Fruit fly (Drosophila melanogaster) whole organism, adult: Measurements from ENCODE around the gene CG7509.

ENCODE experiments used
- CG11617 ChIP-seq: fragments of 200-800 bp; sonication (Bioruptor generic); optimal IDR thresholded peaks from 2 replicates; lab custom pipeline; 2017; ENCODE audit warnings: mild to moderate bottlenecking, missing biosample characterization, missing genetic modification reagents, missing genetic modification characterization
- CG12768 ChIP-seq: fragments of 200-800 bp; sonication (Bioruptor generic); optimal IDR thresholded peaks from 2 replicates; lab custom pipeline; 2017; ENCODE audit warnings: missing biosample characterization, missing genetic modification characterization, mild to moderate bottlenecking, moderate library complexity, missing genetic modification reagents
- CG14711 ChIP-seq: fragments of 200-800 bp; sonication (Bioruptor generic); optimal IDR thresholded peaks from 2 replicates; lab custom pipeline; 2018; ENCODE audit warnings: missing biosample characterization, mild to moderate bottlenecking, missing genetic modification characterization, moderate library complexity
- CG1620 ChIP-seq: fragments of 200-800 bp; sonication (Bioruptor generic); optimal IDR thresholded peaks from 2 replicates; lab custom pipeline; 2016; ENCODE audit warnings: missing biosample characterization, missing genetic modification characterization
- CG33017 ChIP-seq: fragments of 200-800 bp; sonication (Bioruptor generic); optimal IDR thresholded peaks from 2 replicates; lab custom pipeline; 2018; ENCODE audit warnings: missing biosample characterization, mild to moderate bottlenecking, missing genetic modification characterization, moderate library complexity
- CG5204 ChIP-seq: fragments of 200-800 bp; sonication (Bioruptor generic); optimal IDR thresholded peaks from 2 replicates; lab custom pipeline; 2016; ENCODE audit warnings: missing biosample characterization, missing genetic modification characterization
- CG7045 ChIP-seq: fragments of 200-800 bp; sonication (Bioruptor generic); optimal IDR thresholded peaks from 2 replicates; lab custom pipeline; 2017; ENCODE audit warnings: missing biosample characterization, mild to moderate bottlenecking, missing genetic modification characterization
- CG7101 ChIP-seq: fragments of 200-800 bp; sonication (Bioruptor generic); optimal IDR thresholded peaks from 2 replicates; lab custom pipeline; 2018; ENCODE audit warnings: missing biosample characterization, mild to moderate bottlenecking, missing genetic modification characterization, moderate library complexity
- Clk ChIP-seq: fragments of 200-800 bp; sonication (Bioruptor generic); optimal IDR thresholded peaks from 2 replicates; lab custom pipeline; 2017; ENCODE audit warnings: missing biosample characterization, missing genetic modification characterization
- Crg-1 ChIP-seq: fragments of 200-800 bp; sonication (Bioruptor generic); optimal IDR thresholded peaks from 2 replicates; lab custom pipeline; 2016; ENCODE audit warnings: missing biosample characterization, missing genetic modification characterization
- Hr96 ChIP-seq: fragments of 200-800 bp; sonication (Bioruptor generic); optimal IDR thresholded peaks from 2 replicates; lab custom pipeline; 2016; ENCODE audit warnings: missing biosample characterization, missing genetic modification characterization
- Mnt ChIP-seq: fragments of 200-800 bp; sonication (Bioruptor generic); optimal IDR thresholded peaks from 2 replicates; lab custom pipeline; 2016; ENCODE audit warnings: missing biosample characterization, mild to moderate bottlenecking, missing genetic modification characterization
- bab1 ChIP-seq: fragments of 200-800 bp; sonication (Bioruptor generic); optimal IDR thresholded peaks from 3 replicates; lab custom pipeline; 2019; ENCODE audit warnings: missing biosample characterization, mild to moderate bottlenecking, missing genetic modification characterization, moderate library complexity
- cic ChIP-seq: fragments of 200-800 bp; sonication (Bioruptor generic); optimal IDR thresholded peaks from 2 replicates; lab custom pipeline; 2017; ENCODE audit warnings: missing biosample characterization, mild to moderate bottlenecking, missing genetic modification characterization, moderate library complexity
- cnc ChIP-seq, 2 experiments: fragments of >200 bp; optimal IDR thresholded peaks; 2 replicates each; lab custom pipeline; 2017
- kay ChIP-seq: fragments of 200-800 bp; sonication (Bioruptor generic); peaks from one replicate; lab custom pipeline; 2016; ENCODE audit warnings: missing biosample characterization, missing genetic modification characterization, borderline replicate concordance
- ovo ChIP-seq: fragments of 200-800 bp; sonication (Bioruptor generic); optimal IDR thresholded peaks from 2 replicates; lab custom pipeline; 2016; ENCODE audit warnings: missing biosample characterization, missing genetic modification characterization
- pad ChIP-seq: fragments of 200-800 bp; sonication (Bioruptor generic); optimal IDR thresholded peaks from 3 replicates; lab custom pipeline; 2017; ENCODE audit warnings: missing biosample characterization, missing genetic modification characterization, mild to moderate bottlenecking, moderate library complexity, missing genetic modification reagents
- tj ChIP-seq: fragments of 200-800 bp; sonication (Bioruptor generic); optimal IDR thresholded peaks from 3 replicates; lab custom pipeline; 2017; ENCODE audit warnings: missing biosample characterization, mild to moderate bottlenecking, missing genetic modification characterization, moderate library complexity
- toe ChIP-seq: fragments of 200-800 bp; sonication (Bioruptor generic); optimal IDR thresholded peaks from 2 replicates; lab custom pipeline; 2016; ENCODE audit warnings: missing biosample characterization, missing genetic modification characterization

CG7509 gene

DNA sequence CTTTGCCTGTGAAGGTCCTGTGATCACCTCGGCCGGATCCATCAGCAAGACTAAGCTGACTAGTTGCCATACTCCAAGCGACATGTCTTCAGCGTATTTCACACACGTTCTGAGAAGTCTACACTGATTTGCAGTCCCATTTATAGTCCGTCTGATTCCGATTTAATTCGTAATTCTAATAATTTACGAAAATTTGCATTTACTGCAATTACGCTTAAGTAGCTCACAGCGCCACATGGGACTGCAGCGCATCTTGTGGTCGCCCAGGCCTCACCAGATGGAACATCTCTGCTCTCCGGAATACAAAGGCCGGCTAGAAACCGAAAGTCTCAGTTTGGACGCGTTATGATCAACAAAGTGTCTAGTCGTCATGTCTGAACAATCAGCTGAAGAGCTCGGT lies at the start of gene CG7509:
Gene CG7509, minus strand, starts transcription at position 101 of the 400 bp plus-strand sequence.
- TF ChIP-seq CG7045 (GFP tag; lab: Kevin White, UChicago) (no peak), CG7101 (no peak), kay (GFP tag; lab: Kevin White, UChicago) (no peak), CG5204 (no peak)

DNA sequence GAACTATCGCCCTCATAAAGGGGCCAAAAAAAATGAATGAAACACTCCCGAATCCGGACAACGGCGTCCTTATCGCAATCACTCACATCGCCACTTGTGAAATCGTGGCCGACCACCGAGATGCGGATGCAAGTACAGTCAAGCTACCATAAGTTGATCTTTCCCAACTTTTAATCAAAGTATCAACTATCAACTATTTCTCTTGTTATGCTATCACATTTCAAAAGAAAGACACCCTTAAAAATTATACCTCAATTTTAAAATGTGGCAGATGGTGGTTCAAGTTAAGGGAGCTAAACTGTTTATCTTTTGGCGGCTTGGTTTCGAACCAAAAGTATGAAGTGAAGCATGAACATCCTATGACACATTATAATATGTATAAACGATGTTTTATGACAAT lies 49.1 kb upstream of the CG7509 start:
- TF ChIP-seq CG33017 (tag; lab: Kevin White, UChicago) (no peak), tj (no peak), bab1 (GFP tag; lab: Kevin White, UChicago) (no peak)

DNA sequence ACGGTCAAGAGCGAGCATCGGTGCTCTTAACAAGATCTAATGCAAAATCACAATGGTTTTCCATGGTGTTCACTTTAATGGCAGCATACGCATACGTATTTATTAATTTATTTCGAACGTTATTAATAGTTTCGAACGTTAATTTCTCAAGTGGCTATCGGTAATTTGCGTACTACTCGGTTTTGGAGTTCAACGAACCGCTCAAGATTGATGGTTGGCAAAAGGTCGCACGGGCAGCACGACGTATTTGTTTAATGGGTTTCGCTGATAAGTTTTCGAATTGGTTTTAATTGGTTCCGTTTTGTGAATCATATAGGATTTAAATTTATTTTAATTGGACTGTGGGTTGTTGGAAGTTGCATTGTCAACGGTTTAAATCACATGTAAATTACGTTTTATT lies 48.0 kb upstream of the CG7509 start:
- TF ChIP-seq Clk = no peak
- no peak for TF ChIP-seq pad (GFP tag; lab: Kevin White, UChicago)
- no peak for TF ChIP-seq tj
- no peak for TF ChIP-seq CG12768 (GFP tag; lab: Kevin White, UChicago)
- TF ChIP-seq toe = no peak
- TF ChIP-seq CG14711 = no peak
- no peak for TF ChIP-seq Crg-1 (GFP tag; lab: Kevin White, UChicago)
- no peak for TF ChIP-seq cic (GFP tag; lab: Kevin White, UChicago)
- TF ChIP-seq CG1620 = no peak
- no peak for TF ChIP-seq Hr96 (GFP tag; lab: Kevin White, UChicago)
- TF ChIP-seq bab1 (GFP tag; lab: Kevin White, UChicago) = no peak
- TF ChIP-seq CG33017 (tag; lab: Kevin White, UChicago) = no peak
- no peak for TF ChIP-seq ovo (GFP tag; lab: Kevin White, UChicago)
- no peak for TF ChIP-seq cnc (optimal IDR thresholded peaks at IDR 0.05; lab: Kevin White, UChicago)
- TF ChIP-seq kay (GFP tag; lab: Kevin White, UChicago) = no peak
- TF ChIP-seq CG7101 = no peak

DNA sequence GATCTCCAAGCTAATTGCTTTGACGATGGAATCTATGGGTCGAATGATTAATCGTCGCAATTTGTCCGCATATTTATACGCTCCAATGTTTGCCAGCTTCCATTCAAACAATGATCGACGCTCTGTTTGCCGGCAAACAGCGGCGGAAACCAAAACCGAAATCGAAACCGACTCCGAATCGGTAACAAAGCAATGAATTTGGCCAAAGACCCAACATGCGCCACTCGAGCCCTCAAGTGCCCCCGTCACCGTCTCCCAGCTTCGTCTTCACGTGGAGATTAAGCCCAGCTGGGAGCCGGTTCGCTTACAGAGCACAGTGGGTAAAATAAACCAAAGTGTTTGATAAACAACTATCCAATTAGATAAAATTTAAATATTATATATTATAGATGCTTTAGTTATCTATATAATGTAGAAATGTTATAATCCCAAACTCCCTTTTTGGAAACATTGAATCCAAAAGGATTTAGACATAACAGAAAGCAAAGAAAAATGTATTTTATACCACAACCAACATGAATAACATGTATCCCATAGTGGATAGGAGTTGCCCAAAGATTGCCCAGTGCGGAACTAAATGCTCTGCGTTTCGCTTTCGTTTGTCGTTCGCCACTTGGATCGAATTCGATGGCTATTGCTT lies 47.5 kb upstream of the CG7509 start, which contains the start of gene CG32237:
Gene CG32237, minus strand, starts transcription at position 51 of the 640 bp plus-strand sequence.
- TF ChIP-seq Clk (no peak), toe (no peak), Mnt (no peak), Crg-1 (GFP tag; lab: Kevin White, UChicago) (no peak), cnc (optimal IDR thresholded peaks at IDR 0.05; lab: Kevin White, UChicago) (no peak), CG14711 (no peak), cic (GFP tag; lab: Kevin White, UChicago) (no peak), CG5204 (no peak)

DNA sequence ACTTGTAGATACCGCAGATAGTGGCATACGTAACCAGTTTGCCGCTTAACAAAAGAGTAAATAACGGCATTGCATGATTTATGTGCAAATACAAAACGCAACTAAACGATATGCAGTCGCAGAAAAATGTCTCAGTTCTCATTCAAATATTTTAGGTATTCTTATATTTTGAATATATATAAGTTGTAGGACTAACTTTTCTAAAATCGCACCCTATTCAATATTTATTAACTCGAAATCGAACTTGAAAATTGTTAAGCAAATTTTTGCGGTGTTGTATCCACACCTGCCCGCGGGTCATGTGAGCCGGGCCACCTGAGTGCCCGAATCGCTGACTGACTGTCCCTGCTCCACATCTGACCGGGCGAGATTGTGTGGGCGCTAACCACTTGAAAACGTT lies 43.0 kb upstream of the CG7509 start:
- no peak for TF ChIP-seq CG7045 (GFP tag; lab: Kevin White, UChicago)

DNA sequence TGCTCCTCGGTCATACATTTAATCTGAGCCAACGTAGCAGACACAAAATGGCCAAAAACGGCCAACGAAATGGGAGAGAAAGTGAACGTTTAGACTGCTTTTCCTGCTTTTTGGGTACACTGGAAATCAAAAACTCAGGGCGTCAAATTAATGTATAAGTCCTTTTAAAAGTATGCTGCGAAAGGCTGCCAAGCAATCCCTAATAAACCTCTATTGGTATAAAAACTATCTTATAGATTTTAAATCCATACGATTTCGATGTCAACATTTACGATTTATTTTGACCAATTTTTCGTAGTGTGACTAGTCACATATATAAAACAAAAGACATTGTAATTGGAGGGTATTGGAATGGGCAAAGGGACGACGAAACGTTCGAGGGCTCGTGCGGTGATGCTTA lies 39.7 kb upstream of the CG7509 start:
- no peak for TF ChIP-seq pad (GFP tag; lab: Kevin White, UChicago)
- no peak for TF ChIP-seq CG1620
- TF ChIP-seq kay (GFP tag; lab: Kevin White, UChicago) = no peak
- no peak for TF ChIP-seq ovo (GFP tag; lab: Kevin White, UChicago)
- TF ChIP-seq CG7045 (GFP tag; lab: Kevin White, UChicago) = no peak
- no peak for TF ChIP-seq CG14711
- no peak for TF ChIP-seq tj
- no peak for TF ChIP-seq Hr96 (GFP tag; lab: Kevin White, UChicago)
- no peak for TF ChIP-seq CG5204
- TF ChIP-seq CG12768 (GFP tag; lab: Kevin White, UChicago) = no peak
- TF ChIP-seq bab1 (GFP tag; lab: Kevin White, UChicago) = no peak

DNA sequence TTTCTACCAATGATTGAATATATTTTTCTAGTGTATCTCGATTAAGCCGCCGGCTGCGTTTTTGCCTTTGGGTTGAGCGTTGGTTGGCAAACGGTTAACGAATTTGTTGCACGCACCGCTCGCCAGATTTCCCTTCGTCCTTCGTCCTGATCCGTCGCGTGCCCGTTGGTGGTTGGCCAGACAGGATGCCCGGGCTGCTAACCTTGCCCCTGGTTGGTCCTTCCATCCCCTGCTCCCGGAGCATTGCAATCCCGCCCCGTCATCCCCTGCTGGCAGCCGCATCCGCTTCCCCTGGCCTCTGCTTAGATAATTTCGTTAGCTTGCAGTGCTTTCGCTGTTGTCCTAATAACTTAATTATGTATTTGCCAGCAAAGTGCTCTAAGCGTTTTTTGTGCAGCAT lies 38.4 kb upstream of the CG7509 start:
- TF ChIP-seq ovo (GFP tag; lab: Kevin White, UChicago) (no peak), CG7045 (GFP tag; lab: Kevin White, UChicago) (no peak), toe (no peak), CG12768 (GFP tag; lab: Kevin White, UChicago) (no peak), Hr96 (GFP tag; lab: Kevin White, UChicago) (no peak), CG14711 (no peak), CG11617 (no peak), CG7101 (no peak), Clk (no peak)

DNA sequence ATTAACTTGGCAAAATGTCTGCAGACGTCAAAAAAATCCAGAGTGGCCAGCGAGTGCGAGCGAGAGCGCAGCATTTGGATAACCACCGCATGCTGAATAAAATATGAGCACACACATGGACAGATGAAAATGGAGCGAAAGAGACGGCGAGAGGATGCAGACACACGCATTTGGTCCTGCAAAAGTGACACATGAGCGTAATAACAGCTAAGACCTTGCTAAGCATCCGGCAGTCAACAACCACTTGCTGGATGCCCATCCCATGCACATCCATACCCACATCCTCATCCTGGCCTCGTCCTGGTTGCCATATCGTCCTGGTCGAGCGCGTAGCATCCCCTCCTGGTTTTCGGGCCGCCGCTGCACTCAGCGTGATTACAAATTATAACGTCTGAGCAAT lies 37.6 kb upstream of the CG7509 start:
- no peak for TF ChIP-seq cic (GFP tag; lab: Kevin White, UChicago)
- TF ChIP-seq kay (GFP tag; lab: Kevin White, UChicago) = no peak
- no peak for TF ChIP-seq bab1 (GFP tag; lab: Kevin White, UChicago)
- TF ChIP-seq ovo (GFP tag; lab: Kevin White, UChicago) = no peak
- no peak for TF ChIP-seq Crg-1 (GFP tag; lab: Kevin White, UChicago)
- no peak for TF ChIP-seq toe
- no peak for TF ChIP-seq Hr96 (GFP tag; lab: Kevin White, UChicago)
- TF ChIP-seq CG5204 = no peak
- no peak for TF ChIP-seq CG1620
- no peak for TF ChIP-seq tj
